Worm (Caenorhabditis elegans) whole organism, late embryonic: ENCODE results near the gene F13A2.9.

Experiments
- ceh-34 ChIP-seq: sonication (generic microtip); optimal IDR thresholded peaks from 2 replicates; lab custom pipeline; 2016; ENCODE audit warnings: mild to moderate bottlenecking, missing genetic modification characterization, missing compliant biosample characterization
- fkh-10 ChIP-seq: fragments of 150-350 bp; optimal IDR thresholded peaks from 2 replicates; lab custom pipeline; 2014; ENCODE audit warnings: missing biosample characterization, missing genetic modification reagents, missing genetic modification characterization
- pha-4 ChIP-seq: fragments of 150-350 bp; optimal IDR thresholded peaks from 2 replicates; lab custom pipeline; 2018; ENCODE audit warnings: missing biosample characterization, missing genetic modification reagents, missing genetic modification characterization
- syd-9 ChIP-seq: sonication (generic microtip); optimal IDR thresholded peaks from 2 replicates; lab custom pipeline; 2016; ENCODE audit warnings: mild to moderate bottlenecking, missing genetic modification characterization, moderate library complexity, missing compliant biosample characterization

DNA sequence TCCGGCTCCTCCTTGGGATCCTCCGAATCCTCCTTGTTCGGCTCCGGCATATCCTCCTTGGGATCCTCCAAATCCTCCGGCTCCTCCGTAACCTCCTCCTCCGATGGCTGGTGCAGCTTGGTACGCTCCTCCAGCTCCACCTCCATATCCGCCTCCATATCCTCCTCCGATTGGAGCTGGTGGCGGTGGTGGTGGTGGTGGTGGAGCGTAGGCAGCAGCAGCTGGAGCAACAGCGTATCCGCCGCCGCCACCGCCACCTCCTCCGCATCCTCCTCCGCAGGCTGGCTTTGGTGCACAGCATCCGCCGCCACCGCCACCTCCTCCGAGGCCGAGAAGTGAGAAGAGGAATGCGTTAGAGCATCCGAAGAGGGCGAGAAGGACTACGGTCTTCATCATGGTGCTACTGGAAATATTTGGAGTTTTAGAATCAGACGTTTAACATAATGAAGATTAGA lies 45.5 kb upstream of the F13A2.9 start, which contains the start of gene Y47D7A.15:
- TF ChIP-seq syd-9 (no peak), ceh-34 (tag; lab: Kevin White, UChicago) (no peak), pha-4 (tag; lab: Kevin White, UChicago) (no peak), fkh-10 (no peak)
